Fruit fly (Drosophila melanogaster) whole organism, pupa: Measurements from ENCODE around the gene CG31988.

Experiments
- CG13204 ChIP-seq: fragments of 200-800 bp; sonication (Bioruptor generic); optimal IDR thresholded peaks from 2 replicates; lab custom pipeline; 2018; ENCODE audit warnings: missing biosample characterization, mild to moderate bottlenecking, missing genetic modification characterization, moderate library complexity
- fd96Ca ChIP-seq: fragments of 200-800 bp; sonication (Bioruptor generic); IDR thresholded peaks from 3 replicates; pipeline ENCODE4 v1.3.6; 2022; ENCODE audit warnings: missing biosample characterization, missing genetic modification characterization

dm6 chr2L:21195331-21195730 lies 7.3 kb downstream of the CG31988 start:
- TF ChIP-seq CG13204 (GFP tag; lab: Kevin White, UChicago) (no peak), fd96Ca (GFP tag; lab: Robert Waterston, UW) (no peak)
